Fruit fly (Drosophila melanogaster) whole organism, pupa: ENCODE data around the gene CG3104.
A peak's percentile ranks its signal among the peaks of the same experiment; 100 is the strongest.

Experiments
- CG10348 ChIP-seq: fragments of 200-800 bp; sonication (Bioruptor generic); IDR thresholded peaks from 2 replicates; pipeline ENCODE4 v1.3.6; 2022; ENCODE audit warnings: missing biosample characterization, missing genetic modification characterization
- CG12605 ChIP-seq: fragments of 200-800 bp; sonication (Bioruptor generic); IDR thresholded peaks from 2 replicates; pipeline ENCODE4 v1.3.6; 2022; ENCODE audit warnings: missing biosample characterization, missing genetic modification characterization
- CG13204 ChIP-seq: fragments of 200-800 bp; sonication (Bioruptor generic); optimal IDR thresholded peaks from 2 replicates; lab custom pipeline; 2018; ENCODE audit warnings: missing biosample characterization, mild to moderate bottlenecking, missing genetic modification characterization, moderate library complexity
- CG14655 ChIP-seq: fragments of 200-800 bp; sonication (Bioruptor generic); optimal IDR thresholded peaks from 3 replicates; lab custom pipeline; 2017; ENCODE audit warnings: mild to moderate bottlenecking, missing biosample characterization, missing genetic modification reagents, missing genetic modification characterization
- CG15710 ChIP-seq: fragments of 200-800 bp; sonication (Bioruptor generic); optimal IDR thresholded peaks from 2 replicates; lab custom pipeline; 2018; ENCODE audit warnings: missing biosample characterization, mild to moderate bottlenecking, missing genetic modification characterization, moderate library complexity
- CG17806 ChIP-seq: fragments of 200-800 bp; sonication (Bioruptor generic); optimal IDR thresholded peaks from 2 replicates; lab custom pipeline; 2018; ENCODE audit warnings: missing biosample characterization, mild to moderate bottlenecking, missing genetic modification characterization, moderate library complexity
- CG32121 ChIP-seq: fragments of 200-800 bp; sonication (Bioruptor generic); IDR thresholded peaks from 2 replicates; pipeline ENCODE4 v1.3.6; 2022; ENCODE audit warnings: missing biosample characterization, missing genetic modification characterization
- CG34367 ChIP-seq: fragments of 200-800 bp; sonication (Bioruptor generic); optimal IDR thresholded peaks from 2 replicates; lab custom pipeline; 2018; ENCODE audit warnings: missing biosample characterization, mild to moderate bottlenecking, missing genetic modification characterization
- CG4496 ChIP-seq: fragments of 200-800 bp; sonication (Bioruptor generic); IDR thresholded peaks from 3 replicates; pipeline ENCODE4 v1.3.6; 2022; ENCODE audit warnings: missing biosample characterization, missing genetic modification characterization
- CG8159 ChIP-seq: fragments of 200-800 bp; sonication (Bioruptor generic); optimal IDR thresholded peaks from 3 replicates; lab custom pipeline; 2018; ENCODE audit warnings: missing biosample characterization, mild to moderate bottlenecking, missing genetic modification characterization, moderate library complexity
- CG8301 ChIP-seq: fragments of 200-800 bp; sonication (Bioruptor generic); optimal IDR thresholded peaks from 2 replicates; lab custom pipeline; 2018; ENCODE audit warnings: missing biosample characterization, mild to moderate bottlenecking, missing genetic modification characterization
- CG9948 ChIP-seq: fragments of 200-800 bp; sonication (Bioruptor generic); optimal IDR thresholded peaks from 2 replicates; lab custom pipeline; 2018; ENCODE audit warnings: missing biosample characterization, mild to moderate bottlenecking, missing genetic modification characterization, moderate library complexity
- D1 ChIP-seq: fragments of 200-800 bp; sonication (Bioruptor generic); optimal IDR thresholded peaks from 2 replicates; lab custom pipeline; 2018; ENCODE audit warnings: missing biosample characterization, mild to moderate bottlenecking, missing genetic modification characterization, moderate library complexity
- EcR ChIP-seq: fragments of 200-800 bp; sonication (Bioruptor generic); optimal IDR thresholded peaks from 3 replicates; lab custom pipeline; 2019; ENCODE audit warnings: missing biosample characterization, missing genetic modification characterization, mild to moderate bottlenecking, moderate library complexity, missing genetic modification reagents
- Ets98B ChIP-seq: fragments of 200-800 bp; sonication (Bioruptor generic); IDR thresholded peaks from 2 replicates; pipeline ENCODE4 v1.3.6; 2022; ENCODE audit warnings: missing biosample characterization, missing genetic modification characterization
- Pif1A ChIP-seq: fragments of 200-800 bp; sonication (Bioruptor generic); optimal IDR thresholded peaks from 3 replicates; lab custom pipeline; 2016; ENCODE audit warnings: missing biosample characterization, missing genetic modification characterization
- Pif1B ChIP-seq: fragments of 200-800 bp; sonication (Bioruptor generic); optimal IDR thresholded peaks from 3 replicates; lab custom pipeline; 2016; ENCODE audit warnings: missing biosample characterization, missing genetic modification characterization
- Snoo ChIP-seq: fragments of 200-800 bp; sonication (Bioruptor generic); optimal IDR thresholded peaks from 3 replicates; lab custom pipeline; 2017; ENCODE audit warnings: missing biosample characterization, mild to moderate bottlenecking, missing genetic modification characterization, inconsistent platforms
- fd96Ca ChIP-seq: fragments of 200-800 bp; sonication (Bioruptor generic); IDR thresholded peaks from 3 replicates; pipeline ENCODE4 v1.3.6; 2022; ENCODE audit warnings: missing biosample characterization, missing genetic modification characterization
- gl ChIP-seq: fragments of 200-800 bp; sonication (Bioruptor generic); optimal IDR thresholded peaks from 2 replicates; lab custom pipeline; 2018; ENCODE audit warnings: missing biosample characterization, mild to moderate bottlenecking, missing genetic modification characterization
- rn ChIP-seq: fragments of 200-800 bp; sonication (Bioruptor generic); IDR thresholded peaks from 2 replicates; pipeline ENCODE4 v1.3.6; 2022; ENCODE audit warnings: missing biosample characterization, missing genetic modification characterization

CG3104 gene

dm6 chr2L:2888859-2889443, 33.4 kb upstream of the CG3104 start:
- TF ChIP-seq rn (GFP tag; lab: Robert Waterston, UW) = no peak
- no peak for TF ChIP-seq CG34367
- no peak for TF ChIP-seq CG10348 (GFP tag; lab: Robert Waterston, UW)
- no peak for TF ChIP-seq CG9948
- TF ChIP-seq Snoo (tag; lab: Kevin White, UChicago) = no peak
- no peak for TF ChIP-seq CG8301 (tag; lab: Kevin White, UChicago)
- TF ChIP-seq CG13204 (GFP tag; lab: Kevin White, UChicago) = no peak
- TF ChIP-seq CG32121 (GFP tag; lab: Robert Waterston, UW) = no peak
- no peak; the same call in 2 of the 3 replicates for TF ChIP-seq CG4496 (GFP tag; lab: Robert Waterston, UW)
- no peak for TF ChIP-seq CG15710 (tag; lab: Kevin White, UChicago)
- peak; percentile 88 for TF ChIP-seq EcR (GFP tag; lab: Kevin White, UChicago)
- TF ChIP-seq CG17806 (tag; lab: Kevin White, UChicago) = no peak
- TF ChIP-seq CG8159 (tag; lab: Kevin White, UChicago) = no peak
- TF ChIP-seq fd96Ca (GFP tag; lab: Robert Waterston, UW) = peak; percentile 39; the same call in 1 of the 3 replicates
- no peak for TF ChIP-seq Pif1B
- TF ChIP-seq Ets98B (GFP tag; lab: Robert Waterston, UW) = peak; percentile 11; the same call in 1 of the 2 replicates
- TF ChIP-seq CG12605 = peak; percentile 43; the same call in 1 of the 2 replicates
- TF ChIP-seq D1 = no peak
- TF ChIP-seq gl = no peak
- no peak for TF ChIP-seq Pif1A (GFP tag; lab: Kevin White, UChicago)
- no peak for TF ChIP-seq CG14655 (GFP tag; lab: Kevin White, UChicago)
- TF ChIP-seq, all 21 proteins: peak for 4

dm6 chr2L:2887760-2888600, 32.4 kb upstream of the CG3104 start:
- TF ChIP-seq CG32121 (GFP tag; lab: Robert Waterston, UW) (0 out of 2 replicates have a peak, but pooled peaks have one; percentile 8), CG14655 (GFP tag; lab: Kevin White, UChicago) (peak; percentile 4), CG12605 (0 out of 2 replicates have a peak, but pooled peaks have one; percentile 6), D1 (peak; percentile 49), Pif1B (peak; percentile 6), CG4496 (GFP tag; lab: Robert Waterston, UW) (0 out of 3 replicates have a peak, but pooled peaks have one; percentile 13), CG8301 (tag; lab: Kevin White, UChicago) (no peak), gl (no peak)

dm6 chr2L:2886613-2887537, 31.3 kb upstream of the CG3104 start:
- TF ChIP-seq CG8301 (tag; lab: Kevin White, UChicago) (no peak), D1 (peak; percentile 4), CG10348 (GFP tag; lab: Robert Waterston, UW) (no peak), CG9948 (no peak), CG17806 (tag; lab: Kevin White, UChicago) (no peak), Ets98B (GFP tag; lab: Robert Waterston, UW) (peak; percentile 65; the same call in 1 of the 2 replicates), CG34367 (no peak), EcR (GFP tag; lab: Kevin White, UChicago) (peak; percentile 9), Pif1B (peak; percentile 17), Pif1A (GFP tag; lab: Kevin White, UChicago) (no peak), CG13204 (GFP tag; lab: Kevin White, UChicago) (peak; percentile 46), fd96Ca (GFP tag; lab: Robert Waterston, UW) (peak; percentile 51; the same call in 2 of the 3 replicates), CG8159 (tag; lab: Kevin White, UChicago) (peak; percentile 37), CG14655 (GFP tag; lab: Kevin White, UChicago) (peak; percentile 23), CG4496 (GFP tag; lab: Robert Waterston, UW) (peak; percentile 59; the same call in 2 of the 3 replicates), rn (GFP tag; lab: Robert Waterston, UW) (no peak), Snoo (tag; lab: Kevin White, UChicago) (no peak), CG12605 (peak; percentile 78), CG32121 (GFP tag; lab: Robert Waterston, UW) (peak; percentile 32; the same call in 1 of the 2 replicates), CG15710 (tag; lab: Kevin White, UChicago) (peak; percentile 14), gl (peak; percentile 57)
- TF ChIP-seq, all 21 proteins: peak for 13

dm6 chr2L:2886226-2886569, 30.6 kb upstream of the CG3104 start:
- TF ChIP-seq gl (no peak), CG8301 (tag; lab: Kevin White, UChicago) (no peak), CG12605 (no peak), CG14655 (GFP tag; lab: Kevin White, UChicago) (no peak), Pif1B (no peak), Pif1A (GFP tag; lab: Kevin White, UChicago) (no peak), CG17806 (tag; lab: Kevin White, UChicago) (no peak), D1 (no peak)
